Worm (Caenorhabditis elegans): ENCODE results near the gene W02B12.16.

Gene W02B12.16

ce11 chrII:11476410-11476809 lies at the start of gene W02B12.16:
Gene W02B12.16 (minus strand): TSS chrII:11476510.
- no peak for TF ChIP-seq egl-43 (GFP tag; IDR thresholded peaks at IDR 0.05)
- TF ChIP-seq nhr-11 (tag; optimal IDR thresholded peaks at IDR 0.05): no peak
- no peak for TF ChIP-seq php-3 (GFP tag; IDR thresholded peaks at IDR 0.05)
- TF ChIP-seq nhr-28 (tag; optimal IDR thresholded peaks at IDR 0.05): no peak
- TF ChIP-seq nhr-25 (tag; optimal IDR thresholded peaks at IDR 0.05; ENCODE audit: borderline replicate concordance, insufficient read depth): no peak
- TF ChIP-seq vab-7 (GFP tag; IDR thresholded peaks at IDR 0.05): no peak
- no peak for TF ChIP-seq madf-5 (GFP tag; IDR thresholded peaks at IDR 0.05)
- TF ChIP-seq F44E2.7 (GFP tag; IDR thresholded peaks at IDR 0.05): no peak
- TF ChIP-seq ctbp-1 (GFP tag; IDR thresholded peaks at IDR 0.05): no peak
- TF ChIP-seq nhr-76 (tag; optimal IDR thresholded peaks at IDR 0.05): no peak
- TF ChIP-seq hmg-1.1 (GFP tag; IDR thresholded peaks at IDR 0.05): no peak
- TF ChIP-seq snpc-4 (tag; optimal IDR thresholded peaks at IDR 0.05): no peak
- no peak for TF ChIP-seq pqm-1 (tag; optimal IDR thresholded peaks at IDR 0.05)
- no peak for TF ChIP-seq Y48G9A.11 (GFP tag; IDR thresholded peaks at IDR 0.05)
- TF ChIP-seq daf-16 (GFP tag; optimal IDR thresholded peaks at IDR 0.05): no peak
- no peak for TF ChIP-seq daf-16 (tag; optimal IDR thresholded peaks at IDR 0.05)
- no peak for TF ChIP-seq lin-39 (tag; optimal IDR thresholded peaks at IDR 0.05)
- no peak for TF ChIP-seq hlh-11 (tag; optimal IDR thresholded peaks at IDR 0.05)

- TF ChIP-seq ctbp-1 (GFP tag; IDR thresholded peaks at IDR 0.05) (no peak), nhr-6 (tag; optimal IDR thresholded peaks at IDR 0.05) (no peak), zip-2 (tag; optimal IDR thresholded peaks at IDR 0.05) (no peak), unc-62 (GFP tag; optimal IDR thresholded peaks at IDR 0.05 in 1 of 2) (no peak), unc-62 (tag; optimal IDR thresholded peaks at IDR 0.05) (no peak), set-16 (GFP tag; IDR thresholded peaks at IDR 0.05) (no peak), zfp-2 (tag; optimal IDR thresholded peaks at IDR 0.05) (no peak), duxl-1 (tag; optimal IDR thresholded peaks at IDR 0.05; ENCODE audit: poor library complexity) (no peak), daf-16 (GFP tag; optimal IDR thresholded peaks at IDR 0.05) (no peak), daf-16 (tag; optimal IDR thresholded peaks at IDR 0.05) (no peak), daf-19 (GFP tag; conservative IDR thresholded peaks at IDR 0.05) (no peak), daf-8 (GFP tag; IDR thresholded peaks at IDR 0.05) (no peak), egl-43 (GFP tag; IDR thresholded peaks at IDR 0.05) (no peak), ceh-28 (tag; optimal IDR thresholded peaks at IDR 0.05) (no peak), nhr-76 (tag; optimal IDR thresholded peaks at IDR 0.05) (no peak)
These were observed 45.0 kb upstream of the W02B12.16 start, which contains the start of gene Y62F5A.10 for ce11 chrII:11521300-11521699. Gene Y62F5A.10 (plus strand): TSS chrII:11521600.

ce11 chrII:11518184-11518583 lies 41.9 kb upstream of the W02B12.16 start, which contains the start of gene B0334.10:
Gene B0334.10 (plus strand): TSS chrII:11518484.
- TF ChIP-seq dpl-1 (GFP tag; optimal IDR thresholded peaks at IDR 0.05): no peak
- no peak for TF ChIP-seq ces-1 (GFP tag; optimal IDR thresholded peaks at IDR 0.05)
- TF ChIP-seq Y5F2A.4 (GFP tag; optimal IDR thresholded peaks at IDR 0.05): no peak
- no peak for TF ChIP-seq pha-4 (GFP tag; IDR thresholded peaks at IDR 0.05)
- no peak for TF ChIP-seq pha-4 (tag; optimal IDR thresholded peaks at IDR 0.05)
- TF ChIP-seq ceh-82 (tag; optimal IDR thresholded peaks at IDR 0.05): no peak
- no peak for TF ChIP-seq Y48G9A.11 (GFP tag; IDR thresholded peaks at IDR 0.05)
- TF ChIP-seq duxl-1 (tag; optimal IDR thresholded peaks at IDR 0.05; ENCODE audit: poor library complexity): no peak
- TF ChIP-seq unc-62 (GFP tag; optimal IDR thresholded peaks at IDR 0.05 in 1 of 2): no peak
- no peak for TF ChIP-seq unc-62 (tag; optimal IDR thresholded peaks at IDR 0.05)
- no peak for TF ChIP-seq ztf-11 (tag; optimal IDR thresholded peaks at IDR 0.05)
- TF ChIP-seq spr-3 (GFP tag; optimal IDR thresholded peaks at IDR 0.05): no peak
- no peak for TF ChIP-seq daf-19 (GFP tag; conservative IDR thresholded peaks at IDR 0.05)
- no peak for TF ChIP-seq zip-2 (tag; optimal IDR thresholded peaks at IDR 0.05)
- no peak for TF ChIP-seq D1046.2 (GFP tag; IDR thresholded peaks at IDR 0.05)
- TF ChIP-seq gei-8 (GFP tag; optimal IDR thresholded peaks at IDR 0.05): no peak
- no peak for TF ChIP-seq R02D3.7 (tag; optimal IDR thresholded peaks at IDR 0.05)
- no peak for TF ChIP-seq ama-1 (optimal IDR thresholded peaks at IDR 0.05)
